Worm (Caenorhabditis elegans): ENCODE data around the gene gbh-2.

ce11 chrII:8454513-8454912, 31.2 kb upstream of the gbh-2 start, which contains the start of gene F22B5.5:
- TF ChIP-seq skn-1 (tag; optimal IDR thresholded peaks at IDR 0.05) = no peak
- no peak for TF ChIP-seq nhr-21 (tag; optimal IDR thresholded peaks at IDR 0.05)
- no peak for TF ChIP-seq nhr-237 (tag; optimal IDR thresholded peaks at IDR 0.05)
- no peak for TF ChIP-seq fos-1 (tag; optimal IDR thresholded peaks at IDR 0.05)
- no peak for TF ChIP-seq zag-1 (tag; optimal IDR thresholded peaks at IDR 0.05)
